Worm (Caenorhabditis elegans): Measurements from ENCODE around the gene T18D3.1.

ce11 chrX:12458021-12458420, 3.5 kb downstream of the T18D3.1 start:
- TF ChIP-seq him-1 (tag; optimal IDR thresholded peaks at IDR 0.05) (no peak), W03F9.2 (tag; optimal IDR thresholded peaks at IDR 0.05) (peak; percentile 57), dao-5 (tag; optimal IDR thresholded peaks at IDR 0.05) (peak; percentile 83)
